Fruit fly (Drosophila melanogaster) whole organism, embryonic: ENCODE results near the gene CG46463.

ENCODE experiments used
- CG10209 ChIP-seq: fragments of 200-800 bp; sonication (Bioruptor generic); optimal IDR thresholded peaks from 3 replicates; lab custom pipeline; 2017; ENCODE audit warnings: missing biosample characterization, mild to moderate bottlenecking, missing genetic modification characterization, missing genetic modification reagents
- CG10267 ChIP-seq: fragments of 200-800 bp; sonication (Bioruptor generic); optimal IDR thresholded peaks from 2 replicates; lab custom pipeline; 2018; ENCODE audit warnings: missing biosample characterization, mild to moderate bottlenecking, missing genetic modification characterization, moderate library complexity
- CG11723 ChIP-seq: fragments of 200-800 bp; sonication (Bioruptor generic); optimal IDR thresholded peaks from 2 replicates; lab custom pipeline; 2017; ENCODE audit warnings: missing biosample characterization, mild to moderate bottlenecking, missing genetic modification characterization
- CG12155 ChIP-seq: fragments of 200-800 bp; sonication (Bioruptor generic); optimal IDR thresholded peaks from 3 replicates; lab custom pipeline; 2016; ENCODE audit warnings: missing biosample characterization, missing genetic modification characterization
- CG12236 ChIP-seq: fragments of 200-800 bp; sonication (Bioruptor generic); optimal IDR thresholded peaks from 2 replicates; lab custom pipeline; 2016; ENCODE audit warnings: missing biosample characterization, missing genetic modification characterization
- CG13287 ChIP-seq: fragments of 200-800 bp; sonication (Bioruptor generic); IDR thresholded peaks from 2 replicates; pipeline ENCODE4 v1.3.6; 2022; ENCODE audit warnings: missing biosample characterization, missing genetic modification characterization; ENCODE audit not compliant: partially characterized antibody
- CG13775 ChIP-seq: fragments of 200-800 bp; sonication (Bioruptor generic); optimal IDR thresholded peaks from 3 replicates; lab custom pipeline; 2017; ENCODE audit warnings: missing biosample characterization, mild to moderate bottlenecking, missing genetic modification characterization
- CG13894 ChIP-seq: fragments of 200-800 bp; sonication (Bioruptor generic); optimal IDR thresholded peaks from 3 replicates; lab custom pipeline; 2018; ENCODE audit warnings: missing biosample characterization, mild to moderate bottlenecking, missing genetic modification characterization, moderate library complexity
- CG14050 ChIP-seq: fragments of 200-800 bp; sonication (Bioruptor generic); IDR thresholded peaks from 3 replicates; pipeline ENCODE4 v1.3.6; 2022; ENCODE audit warnings: missing biosample characterization, missing genetic modification characterization
- CG14441 ChIP-seq: fragments of 200-800 bp; sonication (Bioruptor generic); IDR thresholded peaks from 2 replicates; pipeline ENCODE4 v1.3.6; 2022; ENCODE audit warnings: missing biosample characterization, missing genetic modification characterization
- CG14965 ChIP-seq: fragments of 200-800 bp; sonication (Bioruptor generic); optimal IDR thresholded peaks from 2 replicates; lab custom pipeline; 2016; ENCODE audit warnings: missing biosample characterization, missing genetic modification characterization, borderline replicate concordance
- CG1603 ChIP-seq: fragments of 200-800 bp; sonication (Bioruptor generic); optimal IDR thresholded peaks from 2 replicates; lab custom pipeline; 2019; ENCODE audit warnings: missing biosample characterization, mild to moderate bottlenecking, missing genetic modification characterization, moderate library complexity
- CG17612 ChIP-seq: fragments of 200-800 bp; sonication (Bioruptor generic); IDR thresholded peaks from 2 replicates; pipeline ENCODE4 v1.3.6; 2022; ENCODE audit warnings: missing biosample characterization, missing genetic modification characterization
- CG31441 ChIP-seq: fragments of 200-800 bp; sonication (Bioruptor generic); IDR thresholded peaks from 2 replicates; pipeline ENCODE4 v1.3.6; 2022; ENCODE audit warnings: missing biosample characterization, missing genetic modification characterization
- CG34422 ChIP-seq: fragments of 200-800 bp; sonication (Bioruptor generic); IDR thresholded peaks from 3 replicates; pipeline ENCODE4 v1.3.6; 2022; ENCODE audit warnings: missing biosample characterization, missing genetic modification characterization
- CG6175 ChIP-seq: fragments of 200-800 bp; sonication (Bioruptor generic); IDR thresholded peaks from 3 replicates; pipeline ENCODE4 v1.3.6; 2022; ENCODE audit warnings: missing biosample characterization, missing genetic modification characterization
- CG7271 ChIP-seq: fragments of 200-800 bp; sonication (Bioruptor generic); optimal IDR thresholded peaks from 2 replicates; lab custom pipeline; 2018; ENCODE audit warnings: missing biosample characterization, mild to moderate bottlenecking, missing genetic modification characterization, moderate library complexity
- CG7357 ChIP-seq: fragments of 200-800 bp; sonication (Bioruptor generic); IDR thresholded peaks from 3 replicates; pipeline ENCODE4 v1.3.6; 2022; ENCODE audit warnings: missing biosample characterization, missing genetic modification characterization
- CG7928 ChIP-seq: fragments of 200-800 bp; sonication (Bioruptor generic); optimal IDR thresholded peaks from 2 replicates; lab custom pipeline; 2017; ENCODE audit warnings: missing biosample characterization, mild to moderate bottlenecking, missing genetic modification characterization
- CG8944 ChIP-seq: fragments of 200-800 bp; sonication (Bioruptor generic); optimal IDR thresholded peaks from 3 replicates; lab custom pipeline; 2016; ENCODE audit warnings: missing biosample characterization, missing genetic modification characterization
- CG9727 ChIP-seq: fragments of 200-800 bp; sonication (Bioruptor generic); optimal IDR thresholded peaks from 3 replicates; lab custom pipeline; 2017; ENCODE audit warnings: missing biosample characterization, mild to moderate bottlenecking, missing genetic modification characterization
- CG9817 ChIP-seq: fragments of 200-800 bp; sonication (Bioruptor generic); optimal IDR thresholded peaks from 2 replicates; lab custom pipeline; 2018; ENCODE audit warnings: missing biosample characterization, mild to moderate bottlenecking, missing genetic modification characterization, moderate library complexity
- D19B ChIP-seq: fragments of 200-800 bp; sonication (Bioruptor generic); optimal IDR thresholded peaks from 2 replicates; lab custom pipeline; 2017; ENCODE audit warnings: missing biosample characterization, mild to moderate bottlenecking, missing genetic modification characterization
- Dip3 ChIP-seq: fragments of 200-800 bp; sonication (Bioruptor generic); optimal IDR thresholded peaks from 3 replicates; lab custom pipeline; 2016; ENCODE audit warnings: missing biosample characterization, missing genetic modification characterization
- Ets97D ChIP-seq: fragments of 200-800 bp; sonication (Bioruptor generic); optimal IDR thresholded peaks from 3 replicates; lab custom pipeline; 2016; ENCODE audit warnings: missing biosample characterization, missing genetic modification characterization
- GATAe ChIP-seq: fragments of 200-800 bp; sonication (Bioruptor generic); conservative IDR thresholded peaks from 2 replicates; pipeline ENCODE4 v1.3.6; 2022; ENCODE audit warnings: missing biosample characterization, missing genetic modification characterization
- Med ChIP-seq: fragments of 200-800 bp; sonication (Bioruptor generic); peaks from one replicate; lab custom pipeline; 2016; ENCODE audit warnings: missing biosample characterization, missing genetic modification characterization, mild to moderate bottlenecking, inconsistent platforms, moderate library complexity
- Mes4 ChIP-seq: fragments of 200-800 bp; sonication (Bioruptor generic); optimal IDR thresholded peaks from 2 replicates; lab custom pipeline; 2016; ENCODE audit warnings: missing biosample characterization, missing genetic modification characterization
- Optix ChIP-seq: fragments of 200-800 bp; sonication (Bioruptor generic); IDR thresholded peaks from 3 replicates; pipeline ENCODE4 v1.3.6; 2022; ENCODE audit warnings: missing biosample characterization, missing genetic modification characterization
- Ptx1 ChIP-seq: fragments of 200-800 bp; sonication (Bioruptor generic); IDR thresholded peaks from 2 replicates; pipeline ENCODE4 v1.3.6; 2022; ENCODE audit warnings: missing biosample characterization, missing genetic modification characterization
- Sox102F ChIP-seq: fragments of 200-800 bp; sonication (Bioruptor generic); optimal IDR thresholded peaks from 2 replicates; lab custom pipeline; 2018; ENCODE audit warnings: missing biosample characterization, mild to moderate bottlenecking, missing genetic modification characterization, moderate library complexity
- Ssrp ChIP-seq: fragments of 200-800 bp; sonication (Bioruptor generic); optimal IDR thresholded peaks from 2 replicates; lab custom pipeline; 2018; ENCODE audit warnings: missing biosample characterization, mild to moderate bottlenecking, missing genetic modification characterization, moderate library complexity
- bsh ChIP-seq, 2 experiments: fragments of 200-800 bp; sonication (Bioruptor generic); optimal IDR thresholded peaks; 2 replicates each; lab custom pipeline; 2017 to 2018; ENCODE audit warnings: mild to moderate bottlenecking in 2 of 2, missing biosample characterization in 2 of 2, missing genetic modification characterization in 2 of 2, moderate library complexity in 1 of 2
- cad ChIP-seq: fragments of >200 bp; optimal IDR thresholded peaks from 2 replicates; lab custom pipeline; 2017; ENCODE audit warnings: missing biosample characterization, missing genetic modification characterization
- fd3F ChIP-seq: fragments of 200-800 bp; sonication (Bioruptor generic); optimal IDR thresholded peaks from 2 replicates; lab custom pipeline; 2018; ENCODE audit warnings: missing biosample characterization, mild to moderate bottlenecking, missing genetic modification characterization, moderate library complexity
- ftz-f1 ChIP-seq: fragments of 200-800 bp; sonication (Bioruptor generic); optimal IDR thresholded peaks from 2 replicates; lab custom pipeline; 2016; ENCODE audit warnings: missing biosample characterization, missing genetic modification characterization
- fu2 ChIP-seq: fragments of 200-800 bp; sonication (Bioruptor generic); optimal IDR thresholded peaks from 2 replicates; lab custom pipeline; 2016; ENCODE audit warnings: missing biosample characterization, missing genetic modification characterization
- gcm ChIP-seq: fragments of 200-800 bp; sonication (Bioruptor generic); optimal IDR thresholded peaks from 2 replicates; lab custom pipeline; 2019; ENCODE audit warnings: missing biosample characterization, mild to moderate bottlenecking, missing genetic modification characterization, moderate library complexity
- gfzf ChIP-seq: fragments of 200-800 bp; sonication (Bioruptor generic); optimal IDR thresholded peaks from 2 replicates; lab custom pipeline; 2016; ENCODE audit warnings: missing biosample characterization, mild to moderate bottlenecking, missing genetic modification characterization, moderate library complexity
- gt ChIP-seq: fragments of 200-800 bp; sonication (Bioruptor generic); IDR thresholded peaks from 2 replicates; pipeline ENCODE4 v1.3.6; 2022; ENCODE audit warnings: missing biosample characterization, missing genetic modification characterization
- luna ChIP-seq: fragments of 200-800 bp; sonication (Bioruptor generic); optimal IDR thresholded peaks from 2 replicates; lab custom pipeline; 2016; ENCODE audit warnings: missing biosample characterization, missing genetic modification characterization
- psq ChIP-seq: fragments of 200-800 bp; sonication (Bioruptor generic); optimal IDR thresholded peaks from 2 replicates; lab custom pipeline; 2017; ENCODE audit warnings: missing biosample characterization, missing genetic modification characterization
- pum ChIP-seq: fragments of 200-800 bp; sonication (Bioruptor generic); optimal IDR thresholded peaks from 2 replicates; lab custom pipeline; 2016; ENCODE audit warnings: missing biosample characterization, missing genetic modification characterization
- ranshi ChIP-seq: fragments of 200-800 bp; sonication (Bioruptor generic); IDR thresholded peaks from 2 replicates; pipeline ENCODE4 v1.3.6; 2022; ENCODE audit warnings: missing biosample characterization, missing genetic modification characterization
- sens ChIP-seq: fragments of 200-800 bp; sonication (Bioruptor generic); peaks from one replicate; lab custom pipeline; 2016; ENCODE audit warnings: missing biosample characterization, missing genetic modification characterization
- ssp ChIP-seq: fragments of 200-800 bp; sonication (Bioruptor generic); IDR thresholded peaks from 2 replicates; pipeline ENCODE4 v1.3.6; 2022; ENCODE audit warnings: missing biosample characterization, missing genetic modification characterization
- tio ChIP-seq: fragments of 200-800 bp; sonication (Bioruptor generic); optimal IDR thresholded peaks from 2 replicates; lab custom pipeline; 2017; ENCODE audit warnings: missing biosample characterization, missing genetic modification characterization, inconsistent platforms
- usp ChIP-seq: fragments of >200 bp; optimal IDR thresholded peaks from 2 replicates; lab custom pipeline; 2017; ENCODE audit warnings: missing biosample characterization, missing genetic modification characterization
- vvl ChIP-seq: fragments of 200-800 bp; sonication (Bioruptor generic); IDR thresholded peaks from 2 replicates; pipeline ENCODE4 v1.3.6; 2022; ENCODE audit warnings: missing biosample characterization, missing genetic modification characterization

Gene CG46463

DNA sequence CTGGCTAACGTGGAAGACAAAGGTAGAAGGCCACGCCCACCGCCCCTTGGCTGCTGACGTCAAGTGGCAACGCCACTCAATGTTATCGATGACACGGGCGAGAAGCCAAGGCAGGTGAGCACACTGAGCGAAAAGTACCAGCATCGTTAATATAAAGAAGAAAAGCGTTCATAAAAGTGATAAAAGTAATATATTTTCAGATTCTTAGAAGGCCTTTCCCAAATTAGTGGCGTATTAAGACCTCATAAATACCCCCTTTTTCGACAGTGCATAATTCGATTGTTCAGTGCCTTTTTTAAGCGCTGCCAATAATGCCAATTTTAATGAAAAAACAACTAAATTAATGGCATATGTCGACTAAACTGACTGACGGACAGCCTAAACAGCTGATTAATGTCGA is 11.4 kb upstream of the CG46463 start (continued):
- TF ChIP-seq fd3F (GFP tag; lab: Kevin White, UChicago), result no peak
- no peak for TF ChIP-seq Mes4 (GFP tag; lab: Kevin White, UChicago)
- no peak for TF ChIP-seq vvl (GFP tag; lab: Robert Waterston, UW)
- TF ChIP-seq usp (GFP tag; lab: Kevin White, UChicago), result no peak
- no peak for TF ChIP-seq luna (GFP tag; lab: Kevin White, UChicago)
- TF ChIP-seq gcm (GFP tag; lab: Kevin White, UChicago), result no peak
- peak; percentile 53 for TF ChIP-seq Sox102F (GFP tag; lab: Kevin White, UChicago)
- peak; percentile 27 for TF ChIP-seq CG10209 (GFP tag; lab: Kevin White, UChicago)
- no peak for TF ChIP-seq CG34422 (GFP tag; lab: Robert Waterston, UW)
- TF ChIP-seq D19B, result no peak
- TF ChIP-seq CG7357 (GFP tag; lab: Robert Waterston, UW), result no peak
- no peak for TF ChIP-seq gt (GFP tag; lab: Robert Waterston, UW)
- no peak for TF ChIP-seq ftz-f1 (GFP tag; lab: Kevin White, UChicago)
- TF ChIP-seq CG9727 (GFP tag; lab: Kevin White, UChicago), result peak; percentile 69
- TF ChIP-seq Optix (GFP tag; lab: Robert Waterston, UW), result 0 out of 3 replicates have a peak, but pooled peaks have one; percentile 10
- no peak for TF ChIP-seq psq (GFP tag; lab: Kevin White, UChicago)
- TF ChIP-seq CG13894 (tag; lab: Kevin White, UChicago), result no peak
- no peak for TF ChIP-seq CG14965
- 0 out of 3 replicates have a peak, but pooled peaks have one; percentile 16 for TF ChIP-seq CG14050 (GFP tag; lab: Robert Waterston, UW)
- no peak for TF ChIP-seq CG12236 (GFP tag; lab: Kevin White, UChicago)
- no peak for TF ChIP-seq CG14441 (GFP tag; lab: Robert Waterston, UW)
- TF ChIP-seq GATAe (GFP tag; lab: Robert Waterston, UW), result no peak
- TF ChIP-seq cad, result no peak
- peak; percentile 84 for TF ChIP-seq Med (GFP tag; lab: Kevin White, UChicago)
- TF ChIP-seq CG13775 (GFP tag; lab: Kevin White, UChicago), result peak; percentile 62
- no peak for TF ChIP-seq CG7271 (tag; lab: Kevin White, UChicago)
- TF ChIP-seq CG10267, result no peak
- no peak for TF ChIP-seq Dip3 (GFP tag; lab: Kevin White, UChicago)
- no peak for TF ChIP-seq gfzf (GFP tag; lab: Kevin White, UChicago)
- no peak for TF ChIP-seq CG1603 (tag; lab: Kevin White, UChicago)
- TF ChIP-seq bsh (GFP tag; optimal IDR thresholded peaks at IDR 0.05; lab: Kevin White, UChicago), result peak in 1 of 2 experiments; percentile 54
- no peak for TF ChIP-seq fu2 (GFP tag; lab: Kevin White, UChicago)
- TF ChIP-seq Ssrp (tag; lab: Kevin White, UChicago), result peak; percentile 52
- no peak for TF ChIP-seq sens
- no peak for TF ChIP-seq Ptx1
- TF ChIP-seq CG6175 (GFP tag; lab: Robert Waterston, UW), result no peak
- TF ChIP-seq CG11723, result peak; percentile 2
- TF ChIP-seq CG7928 (GFP tag; lab: Kevin White, UChicago), result no peak
- TF ChIP-seq ranshi (GFP tag; lab: Robert Waterston, UW), result no peak
- no peak for TF ChIP-seq ssp (GFP tag; lab: Robert Waterston, UW)
- TF ChIP-seq CG13287, result no peak
- TF ChIP-seq CG8944 (GFP tag; lab: Kevin White, UChicago), result peak; percentile 3
- no peak for TF ChIP-seq pum (GFP tag; lab: Kevin White, UChicago)
- TF ChIP-seq CG31441, result no peak
- peak; percentile 43 for TF ChIP-seq CG12155 (GFP tag; lab: Kevin White, UChicago)
- TF ChIP-seq Ets97D (GFP tag; lab: Kevin White, UChicago), result peak; percentile 0
- peak; percentile 55 for TF ChIP-seq tio (GFP tag; lab: Kevin White, UChicago)
- TF ChIP-seq CG9817 (tag; lab: Kevin White, UChicago), result no peak
- no peak for TF ChIP-seq CG17612 (GFP tag; lab: Robert Waterston, UW)
